Fruit fly (Drosophila melanogaster) whole organism, embryonic: Measurements from ENCODE around the gene CG7432.
A peak's percentile ranks its signal among the peaks of the same experiment; 100 is the strongest.

Experiments used
- ATbp ChIP-seq: fragments of 200-800 bp; sonication (Bioruptor generic); optimal IDR thresholded peaks from 2 replicates; lab custom pipeline; 2017; ENCODE audit warnings: missing biosample characterization, mild to moderate bottlenecking, missing genetic modification characterization, missing genetic modification reagents
- Adf1 ChIP-seq: fragments of 200-800 bp; sonication (Bioruptor generic); IDR thresholded peaks from 2 replicates; pipeline ENCODE4 v1.3.6; 2022; ENCODE audit warnings: missing biosample characterization, missing genetic modification characterization
- Antp ChIP-seq: fragments of 200-800 bp; sonication (Bioruptor generic); optimal IDR thresholded peaks from 3 replicates; lab custom pipeline; 2016; ENCODE audit warnings: missing biosample characterization, missing genetic modification characterization
- CG12391 ChIP-seq: fragments of 200-800 bp; sonication (Bioruptor generic); optimal IDR thresholded peaks from 3 replicates; lab custom pipeline; 2018; ENCODE audit warnings: missing biosample characterization, mild to moderate bottlenecking, missing genetic modification characterization, moderate library complexity
- CG14441 ChIP-seq: fragments of 200-800 bp; sonication (Bioruptor generic); IDR thresholded peaks from 2 replicates; pipeline ENCODE4 v1.3.6; 2022; ENCODE audit warnings: missing biosample characterization, missing genetic modification characterization
- CG15011 ChIP-seq: fragments of 200-800 bp; sonication (Bioruptor generic); optimal IDR thresholded peaks from 3 replicates; lab custom pipeline; 2018; ENCODE audit warnings: missing biosample characterization, mild to moderate bottlenecking, missing genetic modification characterization
- CG15696 ChIP-seq: fragments of 200-800 bp; sonication (Bioruptor generic); optimal IDR thresholded peaks from 2 replicates; lab custom pipeline; 2019; ENCODE audit warnings: missing biosample characterization, mild to moderate bottlenecking, missing genetic modification characterization, moderate library complexity
- CG1602 ChIP-seq: fragments of 200-800 bp; sonication (Bioruptor generic); optimal IDR thresholded peaks from 3 replicates; lab custom pipeline; 2016; ENCODE audit warnings: missing biosample characterization, missing genetic modification characterization
- CG17912 ChIP-seq: fragments of 200-800 bp; sonication (Bioruptor generic); optimal IDR thresholded peaks from 2 replicates; lab custom pipeline; 2018; ENCODE audit warnings: missing biosample characterization, mild to moderate bottlenecking, missing genetic modification characterization
- CG18011 ChIP-seq: fragments of 200-800 bp; sonication (Bioruptor generic); optimal IDR thresholded peaks from 2 replicates; lab custom pipeline; 2017; ENCODE audit warnings: missing biosample characterization, missing genetic modification characterization, mild to moderate bottlenecking, moderate library complexity, missing genotype
- CG18619 ChIP-seq: fragments of 200-800 bp; sonication (Bioruptor generic); optimal IDR thresholded peaks from 3 replicates; lab custom pipeline; 2017; ENCODE audit warnings: missing biosample characterization, mild to moderate bottlenecking, missing genetic modification characterization
- CG32772 ChIP-seq: fragments of 200-800 bp; sonication (Bioruptor generic); IDR thresholded peaks from 2 replicates; pipeline ENCODE4 v1.3.6; 2022; ENCODE audit warnings: missing biosample characterization, missing genetic modification characterization
- CG4404 ChIP-seq: fragments of 200-800 bp; sonication (Bioruptor generic); IDR thresholded peaks from 2 replicates; pipeline ENCODE4 v1.3.6; 2022; ENCODE audit warnings: missing biosample characterization, missing genetic modification characterization
- CG4854 ChIP-seq: fragments of 200-800 bp; sonication (Bioruptor generic); optimal IDR thresholded peaks from 2 replicates; lab custom pipeline; 2016; ENCODE audit warnings: missing biosample characterization, missing genetic modification characterization, inconsistent platforms
- CG7357 ChIP-seq: fragments of 200-800 bp; sonication (Bioruptor generic); IDR thresholded peaks from 3 replicates; pipeline ENCODE4 v1.3.6; 2022; ENCODE audit warnings: missing biosample characterization, missing genetic modification characterization
- CG7745 ChIP-seq: fragments of 200-800 bp; sonication (Bioruptor generic); optimal IDR thresholded peaks from 2 replicates; lab custom pipeline; 2018; ENCODE audit warnings: missing biosample characterization, mild to moderate bottlenecking, missing genetic modification characterization, moderate library complexity
- CG7928 ChIP-seq: fragments of 200-800 bp; sonication (Bioruptor generic); optimal IDR thresholded peaks from 2 replicates; lab custom pipeline; 2017; ENCODE audit warnings: missing biosample characterization, mild to moderate bottlenecking, missing genetic modification characterization
- CG8765 ChIP-seq: fragments of 200-800 bp; sonication (Bioruptor generic); IDR thresholded peaks from 2 replicates; pipeline ENCODE4 v1.3.6; 2022; ENCODE audit warnings: missing biosample characterization, missing genetic modification characterization
- CG9215 ChIP-seq: fragments of 200-800 bp; sonication (Bioruptor generic); IDR thresholded peaks from 2 replicates; pipeline ENCODE4 v1.3.6; 2022; ENCODE audit warnings: missing biosample characterization, missing genetic modification characterization
- CG9727 ChIP-seq: fragments of 200-800 bp; sonication (Bioruptor generic); optimal IDR thresholded peaks from 3 replicates; lab custom pipeline; 2017; ENCODE audit warnings: missing biosample characterization, mild to moderate bottlenecking, missing genetic modification characterization
- D ChIP-seq, 2 experiments: fragments of 200-800 bp in 1 of 2; fragments of >200 bp in 1 of 2; sonication (Bioruptor generic) in 1 of 2; optimal IDR thresholded peaks; 2 replicates in 1 of 2; 3 replicates in 1 of 2; lab custom pipeline; 2017; ENCODE audit warnings: mild to moderate bottlenecking in 1 of 2, missing biosample characterization in 1 of 2, missing genetic modification characterization in 1 of 2, missing genetic modification reagents in 1 of 2
- D19B ChIP-seq: fragments of 200-800 bp; sonication (Bioruptor generic); optimal IDR thresholded peaks from 2 replicates; lab custom pipeline; 2017; ENCODE audit warnings: missing biosample characterization, mild to moderate bottlenecking, missing genetic modification characterization
- MBD-R2 ChIP-seq: fragments of 200-800 bp; sonication (Bioruptor generic); IDR thresholded peaks from 2 replicates; pipeline ENCODE4 v1.3.6; 2022; ENCODE audit warnings: missing biosample characterization, missing genetic modification characterization
- Nf-YA ChIP-seq: fragments of 200-800 bp; sonication (Bioruptor generic); IDR thresholded peaks from 2 replicates; pipeline ENCODE4 v1.3.6; 2022; ENCODE audit warnings: missing biosample characterization, missing genetic modification characterization
- Side ChIP-seq: fragments of 200-800 bp; sonication (Bioruptor generic); optimal IDR thresholded peaks from 2 replicates; lab custom pipeline; 2016; ENCODE audit warnings: missing biosample characterization, missing genetic modification characterization
- Tbp ChIP-seq: fragments of >200 bp; optimal IDR thresholded peaks from 2 replicates; lab custom pipeline; 2018; ENCODE audit warnings: missing biosample characterization, missing genetic modification characterization
- abd-A ChIP-seq: fragments of 200-800 bp; sonication (Bioruptor generic); optimal IDR thresholded peaks from 3 replicates; lab custom pipeline; 2019; ENCODE audit warnings: missing biosample characterization, mild to moderate bottlenecking, missing genetic modification characterization, moderate library complexity
- al ChIP-seq: fragments of 200-800 bp; sonication (Bioruptor generic); IDR thresholded peaks from 2 replicates; pipeline ENCODE4 v1.3.6; 2022; ENCODE audit warnings: missing biosample characterization, missing genetic modification characterization
- ara ChIP-seq: fragments of 200-800 bp; sonication (Bioruptor generic); IDR thresholded peaks from 2 replicates; pipeline ENCODE4 v1.3.6; 2022; ENCODE audit warnings: missing biosample characterization, missing genetic modification characterization
- bsh ChIP-seq, 2 experiments: fragments of 200-800 bp; sonication (Bioruptor generic); optimal IDR thresholded peaks; 2 replicates each; lab custom pipeline; 2017 to 2018; ENCODE audit warnings: mild to moderate bottlenecking in 2 of 2, missing biosample characterization in 2 of 2, missing genetic modification characterization in 2 of 2, moderate library complexity in 1 of 2
- caup ChIP-seq: fragments of 200-800 bp; sonication (Bioruptor generic); optimal IDR thresholded peaks from 3 replicates; lab custom pipeline; 2017; ENCODE audit warnings: missing biosample characterization, mild to moderate bottlenecking, missing genetic modification characterization, moderate library complexity; ENCODE audit not compliant: severe bottlenecking
- cg ChIP-seq: fragments of 200-800 bp; sonication (Bioruptor generic); optimal IDR thresholded peaks from 3 replicates; lab custom pipeline; 2019; ENCODE audit warnings: missing biosample characterization, mild to moderate bottlenecking, missing genetic modification characterization, moderate library complexity
- fd102C ChIP-seq: fragments of 200-800 bp; sonication (Bioruptor generic); optimal IDR thresholded peaks from 2 replicates; lab custom pipeline; 2018; ENCODE audit warnings: missing biosample characterization, mild to moderate bottlenecking, missing genetic modification characterization, moderate library complexity
- gce ChIP-seq: fragments of 200-800 bp; sonication (Bioruptor generic); IDR thresholded peaks from 3 replicates; pipeline ENCODE4 v1.3.6; 2022; ENCODE audit warnings: missing biosample characterization, missing genetic modification characterization
- gsb-n ChIP-seq: fragments of 200-800 bp; sonication (Bioruptor generic); optimal IDR thresholded peaks from 3 replicates; lab custom pipeline; 2018; ENCODE audit warnings: missing biosample characterization, mild to moderate bottlenecking, missing genetic modification characterization
- hbn ChIP-seq: fragments of 200-800 bp; sonication (Bioruptor generic); IDR thresholded peaks from 2 replicates; pipeline ENCODE4 v1.3.6; 2022; ENCODE audit warnings: missing biosample characterization, missing genetic modification characterization; ENCODE audit not compliant: partially characterized antibody
- insv ChIP-seq, 2 experiments: fragments of 200-800 bp; sonication (Bioruptor generic); optimal IDR thresholded peaks; 3 replicates each; lab custom pipeline; 2016 to 2018; ENCODE audit warnings: missing biosample characterization in 2 of 2, missing genetic modification characterization in 2 of 2
- jigr1 ChIP-seq: fragments of 200-800 bp; sonication (Bioruptor generic); IDR thresholded peaks from 3 replicates; pipeline ENCODE4 v1.3.6; 2022; ENCODE audit warnings: missing biosample characterization, missing genetic modification characterization
- lbe ChIP-seq: fragments of 200-800 bp; sonication (Bioruptor generic); optimal IDR thresholded peaks from 2 replicates; lab custom pipeline; 2016; ENCODE audit warnings: missing biosample characterization, mild to moderate bottlenecking, missing genetic modification characterization
- maf-S ChIP-seq: fragments of 200-800 bp; sonication (Bioruptor generic); optimal IDR thresholded peaks from 2 replicates; lab custom pipeline; 2016; ENCODE audit warnings: missing biosample characterization, missing genetic modification characterization
- pho ChIP-seq: fragments of 200-800 bp; sonication (Bioruptor generic); optimal IDR thresholded peaks from 2 replicates; lab custom pipeline; 2016; ENCODE audit warnings: missing biosample characterization, missing genetic modification characterization
- run ChIP-seq: fragments of 200-800 bp; sonication (Bioruptor generic); optimal IDR thresholded peaks from 3 replicates; lab custom pipeline; 2018; ENCODE audit warnings: missing biosample characterization, mild to moderate bottlenecking, missing genetic modification characterization
- sens ChIP-seq: fragments of 200-800 bp; sonication (Bioruptor generic); peaks from one replicate; lab custom pipeline; 2016; ENCODE audit warnings: missing biosample characterization, missing genetic modification characterization
- sob ChIP-seq: fragments of 200-800 bp; sonication (Bioruptor generic); IDR thresholded peaks from 2 replicates; pipeline ENCODE4 v1.3.6; 2022; ENCODE audit warnings: missing biosample characterization, missing genetic modification characterization
- tgo ChIP-seq: fragments of 200-800 bp; sonication (Bioruptor generic); IDR thresholded peaks from 3 replicates; pipeline ENCODE4 v1.3.6; 2022; ENCODE audit warnings: missing biosample characterization, missing genetic modification characterization
- unpg ChIP-seq: fragments of 200-800 bp; sonication (Bioruptor generic); optimal IDR thresholded peaks from 3 replicates; lab custom pipeline; 2018; ENCODE audit warnings: missing biosample characterization, mild to moderate bottlenecking, missing genetic modification characterization, moderate library complexity
- vnd ChIP-seq: fragments of 200-800 bp; sonication (Bioruptor generic); IDR thresholded peaks from 3 replicates; pipeline ENCODE4 v1.3.6; 2022; ENCODE audit warnings: missing biosample characterization, missing genetic modification characterization; ENCODE audit not compliant: partially characterized antibody
- wor ChIP-seq: fragments of 200-800 bp; sonication (Bioruptor generic); IDR thresholded peaks from 2 replicates; pipeline ENCODE4 v1.3.6; 2022; ENCODE audit warnings: missing biosample characterization, missing genetic modification characterization
- zfh1 ChIP-seq: fragments of 200-800 bp; sonication (Bioruptor generic); IDR thresholded peaks from 3 replicates; pipeline ENCODE4 v1.3.6; 2022; ENCODE audit warnings: missing biosample characterization, missing genetic modification characterization

Gene CG7432

DNA sequence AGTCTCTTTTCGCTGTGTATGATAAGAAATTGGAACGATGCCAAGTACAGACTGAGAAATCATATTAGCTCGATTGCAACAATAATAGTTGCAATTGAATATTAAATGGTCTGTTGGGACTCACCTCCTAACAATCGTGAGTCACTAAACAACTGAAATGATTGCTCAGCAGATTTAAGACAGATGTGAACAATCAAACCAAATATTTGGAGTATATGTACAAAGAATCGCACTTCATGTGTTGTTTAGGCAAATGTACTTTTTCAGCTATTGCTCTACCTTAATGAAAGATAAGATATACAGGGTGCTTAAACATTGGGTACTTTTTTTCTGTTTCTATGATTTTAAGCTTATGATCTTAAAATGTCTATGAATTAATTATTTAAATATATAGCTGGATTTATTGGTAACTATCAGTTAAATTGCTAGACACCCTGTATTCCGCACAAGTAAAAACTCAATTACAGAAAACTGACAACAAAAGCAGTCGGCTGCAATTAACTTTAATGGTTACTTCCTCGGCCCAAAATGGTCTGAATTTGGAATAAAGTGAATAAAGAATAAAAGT is 23.2 kb upstream of the CG7432 start (continued):
- TF ChIP-seq CG12391 (tag; lab: Kevin White, UChicago) (peak; percentile 90), bsh (GFP tag; optimal IDR thresholded peaks at IDR 0.05; lab: Kevin White, UChicago) (peak in 1 of 2 experiments; percentile 92), CG15696 (tag; lab: Kevin White, UChicago) (peak; percentile 66), CG4404 (GFP tag; lab: Robert Waterston, UW) (no peak), CG9215 (GFP tag; lab: Robert Waterston, UW) (no peak; the same call in 1 of the 2 replicates), CG8765 (GFP tag; lab: Robert Waterston, UW) (peak; percentile 57; the same call in 1 of the 2 replicates), sens (GFP tag; lab: Kevin White, UChicago) (peak; percentile 96), CG18619 (GFP tag; lab: Kevin White, UChicago) (peak; percentile 77), MBD-R2 (GFP tag; lab: Robert Waterston, UW) (peak; percentile 58; the same call in 1 of the 2 replicates), gce (GFP tag; lab: Robert Waterston, UW) (peak; percentile 92), ara (GFP tag; lab: Robert Waterston, UW) (peak; percentile 86), insv (GFP tag; optimal IDR thresholded peaks at IDR 0.05; lab: Kevin White, UChicago) (peak in 1 of 2 experiments; percentile 2), CG14441 (GFP tag; lab: Robert Waterston, UW) (peak; percentile 91), hbn (no peak), wor (GFP tag; lab: Robert Waterston, UW) (peak; percentile 55), cg (GFP tag; lab: Kevin White, UChicago) (peak; percentile 16), tgo (GFP tag; lab: Robert Waterston, UW) (peak; percentile 90), CG9727 (GFP tag; lab: Kevin White, UChicago) (peak; percentile 85), CG15011 (GFP tag; lab: Kevin White, UChicago) (peak; percentile 72), D19B (GFP tag; lab: Kevin White, UChicago) (peak; percentile 62), fd102C (GFP tag; lab: Kevin White, UChicago) (no peak), unpg (peak; percentile 95), maf-S (peak; percentile 52), CG1602 (GFP tag; lab: Kevin White, UChicago) (peak; percentile 55), gsb-n (tag; lab: Kevin White, UChicago) (peak; percentile 84), CG7928 (GFP tag; lab: Kevin White, UChicago) (peak; percentile 42), abd-A (tag; lab: Kevin White, UChicago) (no peak), al (GFP tag; lab: Robert Waterston, UW) (peak; percentile 88), CG4854 (peak; percentile 74), Adf1 (GFP tag; lab: Robert Waterston, UW) (0 out of 2 replicates have a peak, but pooled peaks have one; percentile 11), caup (GFP tag; lab: Kevin White, UChicago) (peak; percentile 86), CG18011 (peak; percentile 19), Side (peak; percentile 8), vnd (no peak), sob (GFP tag; lab: Robert Waterston, UW) (peak; percentile 88), Tbp (GFP tag; lab: Kevin White, UChicago) (no peak), Nf-YA (GFP tag; lab: Robert Waterston, UW) (peak; percentile 73), run (tag; lab: Kevin White, UChicago) (peak; percentile 85), CG32772 (GFP tag; lab: Robert Waterston, UW) (peak; percentile 75), pho (GFP tag; lab: Kevin White, UChicago) (peak; percentile 51), Antp (GFP tag; lab: Kevin White, UChicago) (peak; percentile 30), CG7357 (GFP tag; lab: Robert Waterston, UW) (peak; percentile 64), jigr1 (0 out of 3 replicates have a peak, but pooled peaks have one; percentile 42), CG7745 (tag; lab: Kevin White, UChicago) (no peak), ATbp (GFP tag; lab: Kevin White, UChicago) (peak; percentile 84), zfh1 (GFP tag; lab: Robert Waterston, UW) (peak; percentile 90), D (optimal IDR thresholded peaks at IDR 0.05; lab: Kevin White, UChicago) (no peak), D (GFP tag; optimal IDR thresholded peaks at IDR 0.05; lab: Kevin White, UChicago) (peak; percentile 79), lbe (GFP tag; lab: Kevin White, UChicago) (peak; percentile 82), CG17912 (GFP tag; lab: Kevin White, UChicago) (no peak)
